Fruit fly (Drosophila melanogaster) whole organism, embryonic: ENCODE measurements around the gene CG31495.

Experiments used
- Atf3 ChIP-seq: fragments of 200-800 bp; sonication (Bioruptor generic); optimal IDR thresholded peaks from 3 replicates; lab custom pipeline; 2016; ENCODE audit warnings: missing biosample characterization, missing genetic modification characterization
- BEAF-32 ChIP-seq: fragments of 200-800 bp; sonication (Bioruptor generic); optimal IDR thresholded peaks from 3 replicates; lab custom pipeline; 2017; ENCODE audit warnings: missing biosample characterization, missing genetic modification characterization, mild to moderate bottlenecking, moderate library complexity, missing genetic modification reagents
- CG10565 ChIP-seq: fragments of 200-800 bp; sonication (Bioruptor generic); optimal IDR thresholded peaks from 3 replicates; lab custom pipeline; 2016; ENCODE audit warnings: missing biosample characterization, mild to moderate bottlenecking, missing genetic modification characterization
- CG12104 ChIP-seq: fragments of 200-800 bp; sonication (Bioruptor generic); optimal IDR thresholded peaks from 3 replicates; lab custom pipeline; 2016; ENCODE audit warnings: missing biosample characterization, missing genetic modification characterization
- CG1233 ChIP-seq: fragments of 200-800 bp; sonication (Bioruptor generic); optimal IDR thresholded peaks from 4 replicates; lab custom pipeline; 2018; ENCODE audit warnings: missing biosample characterization, mild to moderate bottlenecking, missing genetic modification characterization
- CG15514 ChIP-seq: fragments of 200-800 bp; sonication (Bioruptor generic); optimal IDR thresholded peaks from 3 replicates; lab custom pipeline; 2017; ENCODE audit warnings: missing biosample characterization, missing genetic modification characterization, mild to moderate bottlenecking, moderate library complexity, missing genetic modification reagents
- CG17385 ChIP-seq: fragments of 200-800 bp; sonication (Bioruptor generic); optimal IDR thresholded peaks from 3 replicates; lab custom pipeline; 2018; ENCODE audit warnings: missing biosample characterization, mild to moderate bottlenecking, missing genetic modification characterization
- CG3163 ChIP-seq: fragments of 200-800 bp; sonication (Bioruptor generic); optimal IDR thresholded peaks from 3 replicates; lab custom pipeline; 2016; ENCODE audit warnings: missing biosample characterization, missing genetic modification characterization
- CG3995 ChIP-seq: fragments of 200-800 bp; sonication (Bioruptor generic); optimal IDR thresholded peaks from 3 replicates; lab custom pipeline; 2016; ENCODE audit warnings: missing biosample characterization, missing genetic modification characterization
- CG5180 ChIP-seq: fragments of 200-800 bp; sonication (Bioruptor generic); optimal IDR thresholded peaks from 3 replicates; lab custom pipeline; 2017; ENCODE audit warnings: missing biosample characterization, missing genetic modification characterization, mild to moderate bottlenecking, moderate library complexity, missing genetic modification reagents
- CG6791 ChIP-seq: fragments of 200-800 bp; sonication (Bioruptor generic); IDR thresholded peaks from 3 replicates; pipeline ENCODE4 v1.3.6; 2022; ENCODE audit warnings: missing biosample characterization, missing genetic modification characterization; ENCODE audit not compliant: partially characterized antibody
- CG7839 ChIP-seq: fragments of 200-800 bp; sonication (Bioruptor generic); optimal IDR thresholded peaks from 3 replicates; lab custom pipeline; 2018; ENCODE audit warnings: missing biosample characterization, mild to moderate bottlenecking, missing genetic modification characterization, moderate library complexity
- CTCF ChIP-seq: fragments of 200-800 bp; sonication (Bioruptor generic); optimal IDR thresholded peaks from 2 replicates; lab custom pipeline; 2017; ENCODE audit warnings: missing biosample characterization, mild to moderate bottlenecking, missing genetic modification characterization, moderate library complexity
- Dp ChIP-seq: fragments of 200-800 bp; sonication (Bioruptor generic); optimal IDR thresholded peaks from 2 replicates; lab custom pipeline; 2018; ENCODE audit warnings: missing biosample characterization, mild to moderate bottlenecking, missing genetic modification characterization, moderate library complexity
- Drgx ChIP-seq: fragments of 200-800 bp; sonication (Bioruptor generic); IDR thresholded peaks from 2 replicates; pipeline ENCODE4 v1.3.6; 2022; ENCODE audit warnings: missing biosample characterization, missing genetic modification characterization
- E2f2 ChIP-seq: fragments of 200-800 bp; sonication (Bioruptor generic); IDR thresholded peaks from 2 replicates; pipeline ENCODE4 v1.3.6; 2022; ENCODE audit warnings: missing biosample characterization, missing genetic modification characterization
- Elba2 ChIP-seq: fragments of 200-800 bp; sonication (Bioruptor generic); optimal IDR thresholded peaks from 3 replicates; lab custom pipeline; 2016; ENCODE audit warnings: missing biosample characterization, missing genetic modification characterization
- Ets65A ChIP-seq: fragments of 200-800 bp; sonication (Bioruptor generic); peaks from one replicate; lab custom pipeline; 2016; ENCODE audit warnings: missing biosample characterization, missing genetic modification characterization
- Lhr ChIP-seq: fragments of 200-800 bp; sonication (Bioruptor generic); optimal IDR thresholded peaks from 3 replicates; lab custom pipeline; 2017; ENCODE audit warnings: mild to moderate bottlenecking, missing biosample characterization, missing genetic modification reagents, missing genetic modification characterization
- MBD-R2 ChIP-seq: fragments of 200-800 bp; sonication (Bioruptor generic); IDR thresholded peaks from 2 replicates; pipeline ENCODE4 v1.3.6; 2022; ENCODE audit warnings: missing biosample characterization, missing genetic modification characterization
- Opbp ChIP-seq: fragments of 200-800 bp; sonication (Bioruptor generic); IDR thresholded peaks from 3 replicates; pipeline ENCODE4 v1.3.6; 2022; ENCODE audit warnings: missing biosample characterization, missing genetic modification characterization; ENCODE audit not compliant: partially characterized antibody
- Pdp1 ChIP-seq, 2 experiments: fragments of 200-800 bp; sonication (Bioruptor generic); optimal IDR thresholded peaks; 3 replicates each; lab custom pipeline; 2016; ENCODE audit warnings: missing biosample characterization in 2 of 2, missing genetic modification characterization in 2 of 2, mild to moderate bottlenecking in 1 of 2, moderate library complexity in 1 of 2
- Spps ChIP-seq: fragments of 200-800 bp; sonication (Bioruptor generic); optimal IDR thresholded peaks from 2 replicates; lab custom pipeline; 2018; ENCODE audit warnings: missing biosample characterization, mild to moderate bottlenecking, missing genetic modification characterization
- Usf ChIP-seq: fragments of 200-800 bp; sonication (Bioruptor generic); optimal IDR thresholded peaks from 2 replicates; lab custom pipeline; 2017; ENCODE audit warnings: missing genotype, missing biosample characterization, missing genetic modification characterization
- amos ChIP-seq: fragments of 200-800 bp; sonication (Bioruptor generic); IDR thresholded peaks from 2 replicates; pipeline ENCODE4 v1.3.6; 2022; ENCODE audit warnings: missing biosample characterization, missing genetic modification characterization; ENCODE audit not compliant: partially characterized antibody
- bbx ChIP-seq: fragments of 200-800 bp; sonication (Bioruptor generic); IDR thresholded peaks from 2 replicates; pipeline ENCODE4 v1.3.6; 2022; ENCODE audit warnings: missing biosample characterization, missing genetic modification characterization; ENCODE audit not compliant: partially characterized antibody
- chm ChIP-seq: fragments of 200-800 bp; sonication (Bioruptor generic); IDR thresholded peaks from 2 replicates; pipeline ENCODE4 v1.3.6; 2022; ENCODE audit warnings: missing biosample characterization, missing genetic modification characterization
- dati ChIP-seq: fragments of 200-800 bp; sonication (Bioruptor generic); IDR thresholded peaks from 2 replicates; pipeline ENCODE4 v1.3.6; 2022; ENCODE audit warnings: missing biosample characterization, missing genetic modification characterization
- dysf ChIP-seq: fragments of 200-800 bp; sonication (Bioruptor generic); IDR thresholded peaks from 3 replicates; pipeline ENCODE4 v1.3.6; 2022; ENCODE audit warnings: missing biosample characterization, missing genetic modification characterization
- h ChIP-seq: fragments of >200 bp; optimal IDR thresholded peaks from 2 replicates; lab custom pipeline; 2017
- hb ChIP-seq: fragments of 200-800 bp; sonication (Bioruptor generic); IDR thresholded peaks from 3 replicates; pipeline ENCODE4 v1.3.6; 2022; ENCODE audit warnings: missing biosample characterization, missing genetic modification characterization; ENCODE audit not compliant: partially characterized antibody
- hkb ChIP-seq, 2 experiments: fragments of 200-800 bp in 1 of 2; fragments of >200 bp in 1 of 2; sonication (Bioruptor generic) in 1 of 2; IDR thresholded peaks in 1 of 2; optimal IDR thresholded peaks in 1 of 2; 2 replicates each; pipeline versions ENCODE4 v1.3.6 to Lab custom; 2017 to 2022; ENCODE audit warnings: missing biosample characterization in 1 of 2, missing genetic modification characterization in 1 of 2
- knrl ChIP-seq: fragments of 200-800 bp; sonication (Bioruptor generic); IDR thresholded peaks from 3 replicates; pipeline ENCODE4 v1.3.6; 2022; ENCODE audit warnings: missing biosample characterization, missing genetic modification characterization; ENCODE audit not compliant: partially characterized antibody
- lab ChIP-seq: fragments of 200-800 bp; sonication (Bioruptor generic); optimal IDR thresholded peaks from 3 replicates; lab custom pipeline; 2017; ENCODE audit warnings: missing biosample characterization, missing genetic modification characterization, mild to moderate bottlenecking, moderate library complexity, missing genetic modification reagents
- otp ChIP-seq: fragments of 200-800 bp; sonication (Bioruptor generic); IDR thresholded peaks from 3 replicates; pipeline ENCODE4, ENCODE4 v1.3.6; 2022; ENCODE audit warnings: missing biosample characterization, missing genetic modification characterization
- peb ChIP-seq: fragments of 200-800 bp; sonication (Bioruptor generic); IDR thresholded peaks from 2 replicates; pipeline ENCODE4 v1.3.6; 2022; ENCODE audit warnings: missing biosample characterization, missing genetic modification characterization
- pita ChIP-seq: fragments of 200-800 bp; sonication (Bioruptor generic); optimal IDR thresholded peaks from 2 replicates; lab custom pipeline; 2017; ENCODE audit warnings: missing biosample characterization, mild to moderate bottlenecking, missing genetic modification characterization
- psq ChIP-seq: fragments of 200-800 bp; sonication (Bioruptor generic); optimal IDR thresholded peaks from 2 replicates; lab custom pipeline; 2017; ENCODE audit warnings: missing biosample characterization, missing genetic modification characterization
- stwl ChIP-seq: fragments of 200-800 bp; sonication (Bioruptor generic); optimal IDR thresholded peaks from 3 replicates; lab custom pipeline; 2018; ENCODE audit warnings: missing biosample characterization, mild to moderate bottlenecking, missing genetic modification characterization, moderate library complexity
- tgo ChIP-seq: fragments of 200-800 bp; sonication (Bioruptor generic); IDR thresholded peaks from 3 replicates; pipeline ENCODE4 v1.3.6; 2022; ENCODE audit warnings: missing biosample characterization, missing genetic modification characterization
- tll ChIP-seq, 2 experiments: fragments of 200-800 bp in 1 of 2; fragments of >200 bp in 1 of 2; sonication (Bioruptor generic) in 1 of 2; optimal IDR thresholded peaks; 2 replicates each; lab custom pipeline; 2017 to 2019; ENCODE audit warnings: missing biosample characterization in 2 of 2, missing genetic modification characterization in 2 of 2, mild to moderate bottlenecking in 1 of 2, moderate library complexity in 1 of 2
- ttk ChIP-seq: fragments of 200-800 bp; sonication (Bioruptor generic); IDR thresholded peaks from 2 replicates; pipeline ENCODE4 v2.1.2; 2022; ENCODE audit warnings: missing biosample characterization, missing genetic modification characterization

Gene CG31495

DNA sequence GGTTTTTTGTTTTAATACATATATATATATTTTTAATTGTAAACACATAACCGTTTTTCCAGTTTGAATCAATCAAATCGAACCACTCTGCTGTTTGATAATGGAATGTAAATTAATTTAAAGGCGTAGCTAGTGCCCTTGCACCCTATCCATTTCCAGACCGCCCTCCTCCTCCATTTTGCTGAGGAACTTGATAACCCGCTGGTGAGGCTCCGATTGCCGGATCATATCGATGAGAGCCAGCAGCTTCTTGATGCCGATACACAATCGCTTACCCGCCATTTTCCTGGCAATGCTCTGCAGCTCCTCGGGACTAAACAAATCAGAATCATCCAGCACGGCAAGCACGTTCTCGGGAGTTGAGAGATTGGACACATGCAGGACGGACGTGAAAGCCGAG is 5.2 kb downstream of the CG31495 start:
- TF ChIP-seq psq (GFP tag; lab: Kevin White, UChicago) (no peak), Opbp (GFP tag; lab: Robert Waterston, UW) (0 out of 3 replicates have a peak, but pooled peaks have one; percentile 15)
- TF ChIP-seq, all 482 proteins: peak for 1

DNA sequence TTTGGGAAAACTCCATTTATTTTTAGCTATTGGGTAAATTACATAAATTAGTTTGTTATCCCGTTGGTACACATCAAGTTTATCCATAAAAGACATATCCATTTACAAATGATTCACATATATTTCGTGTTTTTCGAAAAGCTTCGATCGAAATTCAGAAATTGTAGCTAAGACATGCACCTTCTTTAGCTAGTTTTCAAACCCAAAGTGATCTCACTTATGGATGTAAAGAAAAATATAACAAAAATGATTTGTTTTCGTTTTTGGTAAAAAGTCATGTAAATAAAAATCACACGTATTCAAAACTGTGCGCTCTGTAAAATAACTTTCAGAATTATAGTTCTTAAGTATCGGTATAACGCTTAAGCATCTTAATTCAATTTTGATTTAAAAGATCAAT is 6.2 kb downstream of the CG31495 start:
- TF ChIP-seq CG3163 (GFP tag; lab: Kevin White, UChicago) (no peak), E2f2 (GFP tag; lab: Robert Waterston, UW) (peak; percentile 71), CG6791 (GFP tag; lab: Robert Waterston, UW) (no peak), Drgx (GFP tag; lab: Robert Waterston, UW) (no peak), CG10565 (GFP tag; lab: Kevin White, UChicago) (no peak), pita (GFP tag; lab: Kevin White, UChicago) (peak; percentile 69), amos (peak; percentile 59), Elba2 (GFP tag; lab: Kevin White, UChicago) (no peak), CG12104 (no peak), tll (GFP tag; optimal IDR thresholded peaks at IDR 0.05; lab: Kevin White, UChicago) (peak in 1 of 2 experiments; percentile 54), stwl (tag; lab: Kevin White, UChicago) (peak; percentile 62), bbx (GFP tag; lab: Robert Waterston, UW) (0 out of 2 replicates have a peak, but pooled peaks have one; percentile 20), Spps (tag; lab: Kevin White, UChicago) (no peak), MBD-R2 (peak; percentile 10; the same call in 1 of the 2 replicates), Pdp1 (GFP tag; optimal IDR thresholded peaks at IDR 0.05; lab: Kevin White, UChicago) (no peak), Lhr (GFP tag; lab: Kevin White, UChicago) (peak; percentile 35), CTCF (peak; percentile 82), Atf3 (GFP tag; lab: Kevin White, UChicago) (no peak), h (lab: Kevin White, UChicago) (no peak), Dp (GFP tag; lab: Kevin White, UChicago) (peak; percentile 35), knrl (GFP tag; lab: Robert Waterston, UW) (peak; percentile 45; the same call in 2 of the 3 replicates), BEAF-32 (GFP tag; lab: Kevin White, UChicago) (peak; percentile 7), CG3995 (GFP tag; lab: Kevin White, UChicago) (peak; percentile 82)

DNA sequence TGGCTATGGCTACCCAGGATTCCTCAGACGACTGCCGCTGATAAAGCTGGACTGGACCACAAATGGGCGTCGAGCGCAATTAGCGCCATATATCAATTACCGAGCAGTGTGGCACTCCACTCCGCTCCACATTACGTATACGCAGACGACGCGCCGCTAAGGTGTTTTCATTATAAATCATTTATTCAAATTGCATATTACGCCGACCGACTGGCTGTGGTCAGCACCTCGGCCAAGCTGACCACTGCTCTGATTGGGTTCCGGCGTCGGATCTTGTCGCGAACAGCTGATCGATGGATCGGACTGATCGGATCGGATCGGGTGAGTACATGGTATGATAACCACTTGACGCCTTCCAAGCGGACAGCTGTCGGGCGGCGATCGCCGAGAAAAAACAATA is 6.8 kb downstream of the CG31495 start:
- TF ChIP-seq otp (GFP tag; lab: Robert Waterston, UW): 0 out of 3 replicates have a peak, but pooled peaks have one; percentile 9
- no peak for TF ChIP-seq Drgx (GFP tag; lab: Robert Waterston, UW)
- TF ChIP-seq Usf (GFP tag; lab: Kevin White, UChicago): no peak
- no peak for TF ChIP-seq CG5180 (GFP tag; lab: Kevin White, UChicago)
- no peak for TF ChIP-seq tgo
- no peak for TF ChIP-seq tll (GFP tag; optimal IDR thresholded peaks at IDR 0.05; lab: Kevin White, UChicago)
- TF ChIP-seq peb (GFP tag; lab: Robert Waterston, UW): no peak
- TF ChIP-seq CG17385 (GFP tag; lab: Kevin White, UChicago): no peak
- TF ChIP-seq ttk (GFP tag; lab: Robert Waterston, UW): no peak
- TF ChIP-seq CG10565 (GFP tag; lab: Kevin White, UChicago): no peak
- no peak for TF ChIP-seq CG1233 (GFP tag; lab: Kevin White, UChicago)
- TF ChIP-seq CG7839 (tag; lab: Kevin White, UChicago): no peak
- TF ChIP-seq hb (GFP tag; lab: Robert Waterston, UW): 0 out of 3 replicates have a peak, but pooled peaks have one; percentile 33
- peak; percentile 20 for TF ChIP-seq Ets65A
- TF ChIP-seq lab (GFP tag; lab: Kevin White, UChicago): no peak
- no peak for TF ChIP-seq CG15514 (GFP tag; lab: Kevin White, UChicago)
- TF ChIP-seq dati: no peak
- no peak for TF ChIP-seq chm (GFP tag; lab: Robert Waterston, UW)
- no peak for TF ChIP-seq hkb (optimal IDR thresholded peaks at IDR 0.05; lab: Kevin White, UChicago)
- TF ChIP-seq hkb (GFP tag; IDR thresholded peaks at IDR 0.05; lab: Robert Waterston, UW): no peak
- TF ChIP-seq dysf (GFP tag; lab: Robert Waterston, UW): 0 out of 3 replicates have a peak, but pooled peaks have one; percentile 15
- TF ChIP-seq, all 482 proteins: peak for 4
